Comparison of ENCODE assay signal across 3 fruit fly cellular contexts in the genomic region with DNA sequence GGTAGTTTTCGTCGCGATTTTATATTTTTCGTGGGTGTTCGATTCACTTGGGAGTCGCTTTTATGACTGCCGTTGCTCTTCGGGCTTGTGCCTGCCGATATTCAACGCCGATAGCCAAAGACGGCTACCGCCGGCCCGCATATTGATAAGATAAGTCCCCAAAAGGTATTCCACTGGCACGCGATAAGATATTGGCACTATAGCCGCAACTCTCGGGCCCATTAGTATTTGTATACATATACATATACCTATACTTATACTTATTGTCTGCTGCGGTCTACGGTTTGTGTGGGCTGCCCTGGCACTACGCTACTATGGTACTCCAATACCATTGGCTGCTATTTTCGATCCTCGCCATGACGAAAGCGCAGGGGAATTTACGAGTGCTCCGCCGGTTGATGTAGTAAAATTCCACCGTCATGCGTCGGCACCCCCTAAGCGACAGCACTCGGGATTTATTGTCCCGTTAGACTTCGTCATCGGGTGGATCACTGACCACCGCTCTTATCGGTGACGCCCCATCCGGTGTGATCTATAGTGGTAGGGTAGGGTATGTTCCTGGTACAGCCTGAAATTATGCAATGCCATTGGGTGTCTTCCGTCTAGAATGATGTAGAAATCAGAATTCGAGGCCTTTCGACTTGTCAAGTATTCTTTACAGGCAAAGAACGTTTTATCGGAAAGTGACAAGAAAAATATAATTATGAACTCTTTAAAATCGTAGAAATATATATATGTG.
TF ChIP-seq lines count a peak whose summit lies in the region.

CG45060 (minus strand) TSS at position 59 of the 739 bp plus-strand sequence.

TF ChIP-seq in whole organism, adult, 20 proteins besides CTCF, POLR2A, EP300 and RAD21 (continued from another document):
- TF ChIP-seq Clk (GFP tag; optimal IDR thresholded peaks at IDR 0.05; lab: Kevin White, UChicago) = no peak
- TF ChIP-seq cic (GFP tag; optimal IDR thresholded peaks at IDR 0.05; lab: Kevin White, UChicago) = peak; percentile 91
- no peak for TF ChIP-seq CG11617 (GFP tag; optimal IDR thresholded peaks at IDR 0.05; lab: Kevin White, UChicago)

TF ChIP-seq in whole organism, embryonic, 481 proteins besides CTCF, POLR2A, EP300 and RAD21 (continued from another document):
- no peak for TF ChIP-seq sob (GFP tag; IDR thresholded peaks at IDR 0.05; lab: Robert Waterston, UW)
- peak; percentile 94 for TF ChIP-seq Nf-YC (tag; optimal IDR thresholded peaks at IDR 0.05; lab: Kevin White, UChicago)
- peak; percentile 30; the same call in 1 of the 2 replicates for TF ChIP-seq CG32532 (GFP tag; IDR thresholded peaks at IDR 0.05; lab: Robert Waterston, UW)
- no peak for TF ChIP-seq CG12299 (tag; optimal IDR thresholded peaks at IDR 0.05; lab: Kevin White, UChicago)
- TF ChIP-seq exex (tag; optimal IDR thresholded peaks at IDR 0.05; lab: Kevin White, UChicago) = peak; percentile 68
- TF ChIP-seq CG3838 (GFP tag; optimal IDR thresholded peaks at IDR 0.05; lab: Kevin White, UChicago) = no peak
- no peak for TF ChIP-seq vvl (GFP tag; IDR thresholded peaks at IDR 0.05; lab: Robert Waterston, UW)
- TF ChIP-seq CG9876 (GFP tag; optimal IDR thresholded peaks at IDR 0.05; lab: Kevin White, UChicago) = no peak
- TF ChIP-seq CG2678 (tag; optimal IDR thresholded peaks at IDR 0.05; lab: Kevin White, UChicago) = peak; percentile 4
- 0 out of 3 replicates have a peak, but pooled peaks have one; percentile 28 for TF ChIP-seq CG6175 (GFP tag; IDR thresholded peaks at IDR 0.05; lab: Robert Waterston, UW)
- TF ChIP-seq Nf-YB (GFP tag; optimal IDR thresholded peaks at IDR 0.05; lab: Kevin White, UChicago) = peak; percentile 82
- no peak for TF ChIP-seq CG4707 (GFP tag; optimal IDR thresholded peaks at IDR 0.05; lab: Kevin White, UChicago)
- TF ChIP-seq CG4360 (GFP tag; IDR thresholded peaks at IDR 0.05; lab: Robert Waterston, UW) = no peak
- no peak for TF ChIP-seq Side (GFP tag; optimal IDR thresholded peaks at IDR 0.05; lab: Kevin White, UChicago)
- TF ChIP-seq CG15514 (GFP tag; optimal IDR thresholded peaks at IDR 0.05; lab: Kevin White, UChicago) = peak; percentile 7
- TF ChIP-seq Ets97D (GFP tag; optimal IDR thresholded peaks at IDR 0.05; lab: Kevin White, UChicago) = peak; percentile 26
- no peak for TF ChIP-seq hth (optimal IDR thresholded peaks at IDR 0.05; lab: Kevin White, UChicago)
- peak; percentile 14 for TF ChIP-seq CG3995 (GFP tag; optimal IDR thresholded peaks at IDR 0.05; lab: Kevin White, UChicago)
- TF ChIP-seq CG12769 (tag; optimal IDR thresholded peaks at IDR 0.05; lab: Kevin White, UChicago) = peak; percentile 85
- peak; percentile 95 for TF ChIP-seq sug (tag; optimal IDR thresholded peaks at IDR 0.05; lab: Kevin White, UChicago)
- peak; percentile 91 for TF ChIP-seq Hey (tag; optimal IDR thresholded peaks at IDR 0.05; lab: Kevin White, UChicago)
- no peak for TF ChIP-seq CG3281 (GFP tag; optimal IDR thresholded peaks at IDR 0.05; lab: Kevin White, UChicago)
- peak; percentile 24 for TF ChIP-seq CG12071 (GFP tag; optimal IDR thresholded peaks at IDR 0.05; lab: Kevin White, UChicago)
- peak; percentile 85 for TF ChIP-seq Deaf1 (tag; optimal IDR thresholded peaks at IDR 0.05; lab: Kevin White, UChicago)
- no peak for TF ChIP-seq CG15601 (tag; optimal IDR thresholded peaks at IDR 0.05; lab: Kevin White, UChicago)
- TF ChIP-seq CG14050 (GFP tag; IDR thresholded peaks at IDR 0.05; lab: Robert Waterston, UW) = no peak
- 0 out of 2 replicates have a peak, but pooled peaks have one; percentile 17 for TF ChIP-seq Bgb (GFP tag; IDR thresholded peaks at IDR 0.05; lab: Robert Waterston, UW; ENCODE audit: partially characterized antibody)
- TF ChIP-seq CG34376 (GFP tag; optimal IDR thresholded peaks at IDR 0.05; lab: Kevin White, UChicago) = peak; percentile 28
- TF ChIP-seq lab (GFP tag; optimal IDR thresholded peaks at IDR 0.05; lab: Kevin White, UChicago) = peak; percentile 9
- TF ChIP-seq tin (GFP tag; optimal IDR thresholded peaks at IDR 0.05; lab: Kevin White, UChicago) = no peak
- TF ChIP-seq ssp (GFP tag; IDR thresholded peaks at IDR 0.05; lab: Robert Waterston, UW) = no peak
- TF ChIP-seq eyg (GFP tag; optimal IDR thresholded peaks at IDR 0.05; lab: Kevin White, UChicago) = no peak
- TF ChIP-seq BEAF-32 (GFP tag; optimal IDR thresholded peaks at IDR 0.05; lab: Kevin White, UChicago) = no peak
- TF ChIP-seq z (GFP tag; IDR thresholded peaks at IDR 0.05; lab: Robert Waterston, UW) = no peak
- no peak for TF ChIP-seq grn (GFP tag; optimal IDR thresholded peaks at IDR 0.05; lab: Kevin White, UChicago)
- TF ChIP-seq CG42726 (GFP tag; IDR thresholded peaks at IDR 0.05; lab: Robert Waterston, UW; ENCODE audit: partially characterized antibody) = no peak
- peak; percentile 99 for TF ChIP-seq sd (tag; optimal IDR thresholded peaks at IDR 0.05; lab: Kevin White, UChicago)
- TF ChIP-seq nau (GFP tag; optimal IDR thresholded peaks at IDR 0.05; lab: Kevin White, UChicago) = no peak
- no peak for TF ChIP-seq CG1024 (GFP tag; IDR thresholded peaks at IDR 0.05; lab: Robert Waterston, UW)
- TF ChIP-seq GATAe (GFP tag; conservative IDR thresholded peaks at IDR 0.05; lab: Robert Waterston, UW) = peak; percentile 91
- TF ChIP-seq CG5245 (GFP tag; optimal IDR thresholded peaks at IDR 0.05; lab: Kevin White, UChicago) = no peak
- no peak for TF ChIP-seq CG31441 (GFP tag; IDR thresholded peaks at IDR 0.05; lab: Robert Waterston, UW)
- TF ChIP-seq CG10543 (GFP tag; optimal IDR thresholded peaks at IDR 0.05; lab: Kevin White, UChicago) = peak; percentile 79
- TF ChIP-seq D19A (tag; optimal IDR thresholded peaks at IDR 0.05; lab: Kevin White, UChicago) = peak; percentile 47
- TF ChIP-seq row (GFP tag; IDR thresholded peaks at IDR 0.05; lab: Robert Waterston, UW) = 0 out of 3 replicates have a peak, but pooled peaks have one; percentile 8
- TF ChIP-seq CG13775 (GFP tag; optimal IDR thresholded peaks at IDR 0.05; lab: Kevin White, UChicago) = no peak
- peak; percentile 38 for TF ChIP-seq mirr (GFP tag; optimal IDR thresholded peaks at IDR 0.05; lab: Kevin White, UChicago)
- TF ChIP-seq Med (GFP tag; lab: Kevin White, UChicago) = peak; percentile 52
- no peak for TF ChIP-seq CG8290 (GFP tag; optimal IDR thresholded peaks at IDR 0.05; lab: Kevin White, UChicago)
- peak in 1 of 2 experiments; percentile 33 for TF ChIP-seq CG8290 (tag; optimal IDR thresholded peaks at IDR 0.05; lab: Kevin White, UChicago)

TF ChIP-seq in whole organism, prepupa, 60 proteins besides CTCF, POLR2A, EP300 and RAD21 (continued from another document):
- no peak for TF ChIP-seq salr (GFP tag; optimal IDR thresholded peaks at IDR 0.05; lab: Kevin White, UChicago)
- TF ChIP-seq CG3032 (tag; optimal IDR thresholded peaks at IDR 0.05; lab: Kevin White, UChicago) = no peak
- TF ChIP-seq Blimp-1 (GFP tag; optimal IDR thresholded peaks at IDR 0.05; lab: Kevin White, UChicago) = no peak
- TF ChIP-seq CG8632 (GFP tag; optimal IDR thresholded peaks at IDR 0.05; lab: Kevin White, UChicago) = no peak
- no peak for TF ChIP-seq CG11902 (GFP tag; optimal IDR thresholded peaks at IDR 0.05; lab: Kevin White, UChicago)
- TF ChIP-seq CG11294 (GFP tag; IDR thresholded peaks at IDR 0.05; lab: Robert Waterston, UW) = no peak
- TF ChIP-seq CG7368 (GFP tag; optimal IDR thresholded peaks at IDR 0.05; lab: Kevin White, UChicago) = no peak
- TF ChIP-seq svp (GFP tag; lab: Kevin White, UChicago) = peak; percentile 66
- no peak for TF ChIP-seq Sox14 (GFP tag; optimal IDR thresholded peaks at IDR 0.05; lab: Kevin White, UChicago)
- TF ChIP-seq CG10669 (GFP tag; optimal IDR thresholded peaks at IDR 0.05; lab: Kevin White, UChicago) = no peak
